Fruit fly (Drosophila melanogaster) S2 (cell line): ENCODE data around the gene Itpr.

Experiments
- CG8478 ChIP-seq: fragments of >200 bp; optimal IDR thresholded peaks from 2 replicates; lab custom pipeline; 2018
- CTCF ChIP-seq, 2 experiments: fragments of >200 bp; optimal IDR thresholded peaks; 2 replicates each; lab custom pipeline; 2018

The Itpr gene

DNA sequence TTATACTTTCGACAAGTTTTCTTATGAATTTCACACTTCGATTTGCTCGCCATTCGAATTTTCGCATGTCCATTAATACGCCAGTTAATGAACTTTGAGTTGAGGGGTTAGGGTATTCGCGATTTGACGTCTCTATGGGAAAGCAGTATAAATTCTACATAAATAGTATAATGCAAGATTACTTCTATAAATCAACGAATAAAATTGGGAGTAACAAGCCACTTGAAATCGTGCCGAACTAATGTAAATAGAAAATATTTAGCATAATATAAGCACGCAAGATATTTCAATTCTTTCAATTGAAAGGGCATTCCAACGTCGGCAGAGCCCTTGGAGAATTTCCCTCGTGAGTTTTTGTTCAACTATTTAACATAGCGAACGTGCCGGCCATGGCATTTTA is 3.6 kb downstream of the Itpr start:
- TF ChIP-seq CG8478 (lab: Kevin White, UChicago) (no peak), CTCF (optimal IDR thresholded peaks at IDR 0.05; lab: Kevin White, UChicago) (no peak)

DNA sequence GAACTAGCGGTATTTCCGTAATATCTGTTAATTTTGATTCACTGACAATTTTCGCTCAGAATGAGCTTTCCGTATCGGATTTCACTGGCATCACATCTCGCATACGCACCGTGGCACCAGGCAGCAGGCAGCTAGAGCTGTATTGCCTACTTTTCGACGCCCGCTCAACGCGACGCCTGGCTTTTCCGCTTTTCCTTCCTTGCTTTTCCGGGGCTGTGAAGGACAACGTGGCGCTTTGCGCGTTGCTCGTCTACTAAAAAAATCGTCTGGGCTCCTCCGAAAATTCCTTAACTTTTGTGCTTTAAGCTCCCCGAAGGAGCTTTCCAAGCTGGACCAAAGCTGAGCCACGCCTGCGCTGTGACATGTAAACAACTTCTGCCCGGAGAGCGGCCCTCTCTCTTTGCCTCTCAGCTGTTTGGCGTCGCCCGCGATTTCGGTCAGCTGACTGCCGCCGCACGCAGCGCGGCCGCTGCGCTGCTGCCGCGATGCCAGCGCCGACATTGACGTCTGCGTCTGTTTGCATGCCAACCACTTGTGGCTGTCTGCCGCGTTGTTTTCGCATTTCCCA is 6.2 kb downstream of the Itpr start, which contains the start of the genes CG43845 and Nmdar1:
Gene CG43845, minus strand, starts transcription at position 51 of the 568 bp plus-strand sequence.
Gene Nmdar1, minus strand, starts transcription at position 259 of the 568 bp plus-strand sequence.
- TF ChIP-seq CTCF (optimal IDR thresholded peaks at IDR 0.05; lab: Kevin White, UChicago) (no peak), CG8478 (lab: Kevin White, UChicago) (no peak)

DNA sequence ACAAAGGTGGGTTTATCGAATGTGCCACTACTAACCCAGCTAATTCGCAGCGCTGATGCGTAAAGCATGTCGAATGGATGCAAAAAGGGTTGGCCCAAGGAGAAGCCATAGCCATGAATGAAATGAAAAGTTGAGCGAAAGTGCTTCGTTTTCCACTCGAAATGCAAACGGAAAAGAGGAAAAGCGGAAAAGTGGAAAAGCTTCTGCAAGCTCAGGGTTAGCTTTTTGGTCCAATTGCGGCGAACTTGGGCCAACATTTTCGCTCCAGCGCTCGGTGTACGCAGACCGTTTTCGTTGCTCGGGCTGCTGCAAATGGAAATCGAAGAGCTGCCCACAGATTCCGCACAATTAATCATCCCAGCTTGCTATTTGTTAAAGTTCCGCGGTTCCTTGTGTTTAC is 7.9 kb downstream of the Itpr start:
- TF ChIP-seq CTCF (optimal IDR thresholded peaks at IDR 0.05; lab: Kevin White, UChicago): no peak
- TF ChIP-seq CG8478 (lab: Kevin White, UChicago): no peak

DNA sequence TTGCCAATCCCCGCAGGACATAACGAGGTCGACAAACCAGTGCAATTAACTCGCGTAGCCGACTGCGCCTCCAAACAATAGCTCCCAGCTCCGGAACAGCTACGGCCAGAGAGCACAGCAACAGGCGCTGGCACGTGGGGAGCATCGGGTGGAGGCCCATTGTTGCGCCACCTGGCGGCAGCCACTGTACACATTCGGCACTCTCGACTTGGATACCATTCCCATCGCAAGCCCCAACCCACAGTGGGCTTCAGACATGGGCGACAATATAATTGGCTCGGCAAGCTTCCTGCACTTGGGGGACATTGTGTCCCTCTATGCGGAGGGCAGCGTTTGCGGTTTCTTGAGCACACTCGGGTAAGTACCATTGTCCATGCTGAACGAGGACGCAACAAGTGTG is 10.6 kb downstream of the Itpr start:
- TF ChIP-seq CTCF (optimal IDR thresholded peaks at IDR 0.05; lab: Kevin White, UChicago) (peak; percentile 53 to 68), CG8478 (lab: Kevin White, UChicago) (no peak)

DNA sequence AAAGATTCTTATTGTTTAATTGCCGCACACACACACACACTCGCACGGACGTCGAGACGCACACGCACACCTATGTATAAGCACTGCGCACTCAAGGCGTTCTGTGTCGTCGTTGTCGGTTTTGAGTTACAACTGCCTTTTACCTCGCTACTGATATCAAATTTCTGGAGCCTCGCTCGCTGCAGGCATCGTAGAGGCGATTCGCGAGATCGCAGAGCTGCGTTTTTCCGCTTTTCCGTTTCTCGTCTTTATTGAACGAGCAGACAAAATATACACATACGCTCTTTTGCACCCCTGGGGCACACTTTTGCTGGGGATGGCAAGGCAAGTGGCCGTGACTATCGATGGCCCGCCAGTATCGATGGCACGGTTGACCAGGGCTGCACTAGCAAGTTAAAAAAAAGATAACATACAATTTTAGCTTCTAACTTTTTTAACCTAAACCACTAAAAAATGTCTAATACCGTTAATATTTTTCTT is 30.6 kb downstream of the Itpr start, which contains the start of gene CG2519:
Gene CG2519, minus strand, starts transcription at position 312 of the 480 bp plus-strand sequence.
- TF ChIP-seq CTCF (optimal IDR thresholded peaks at IDR 0.05; lab: Kevin White, UChicago) (peak; percentile 30 to 44), CG8478 (lab: Kevin White, UChicago) (no peak)

DNA sequence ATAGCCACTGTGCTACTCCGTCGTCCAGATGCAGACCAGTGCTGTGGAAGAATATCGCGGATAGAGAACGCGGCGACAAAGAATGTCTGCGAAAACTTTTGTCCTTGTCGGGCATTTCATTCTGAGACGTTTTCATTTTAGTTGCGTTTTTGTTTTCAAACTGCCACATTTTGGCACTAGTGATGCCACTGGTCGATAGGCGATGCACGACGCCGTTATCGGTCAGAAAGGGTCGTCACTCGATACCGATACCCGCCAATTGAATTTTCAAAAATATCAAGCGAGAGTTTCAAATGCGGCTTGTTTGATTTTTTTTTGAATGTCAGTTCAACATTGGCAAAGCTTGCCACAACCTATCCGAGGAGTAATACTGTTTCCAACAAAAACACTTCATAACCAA is 33.5 kb downstream of the Itpr start:
- TF ChIP-seq CTCF (optimal IDR thresholded peaks at IDR 0.05; lab: Kevin White, UChicago) (peak; percentile 2 to 4), CG8478 (lab: Kevin White, UChicago) (no peak)

DNA sequence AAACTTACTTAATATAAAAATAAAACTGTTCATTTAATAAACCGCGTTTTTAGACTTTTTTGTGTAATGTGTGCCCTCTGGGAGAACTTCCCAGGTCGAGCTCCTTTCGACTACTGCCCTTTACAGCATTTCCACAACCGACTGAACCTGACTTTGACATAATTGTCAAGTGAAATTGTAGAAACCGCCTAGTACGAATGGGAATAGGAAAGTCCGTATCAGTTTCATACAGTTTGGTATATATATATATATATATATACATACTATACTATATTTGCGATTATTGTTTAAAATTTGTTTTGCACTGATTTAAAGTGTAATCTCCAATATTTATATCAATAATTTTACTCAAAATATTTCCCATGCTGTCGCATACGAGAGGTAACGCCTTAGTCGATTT is 34.2 kb downstream of the Itpr start, which contains the start of gene mia:
Gene mia, minus strand, starts transcription at position 101 of the 400 bp plus-strand sequence.
- TF ChIP-seq CG8478 (lab: Kevin White, UChicago) (no peak), CTCF (optimal IDR thresholded peaks at IDR 0.05; lab: Kevin White, UChicago) (no peak)

DNA sequence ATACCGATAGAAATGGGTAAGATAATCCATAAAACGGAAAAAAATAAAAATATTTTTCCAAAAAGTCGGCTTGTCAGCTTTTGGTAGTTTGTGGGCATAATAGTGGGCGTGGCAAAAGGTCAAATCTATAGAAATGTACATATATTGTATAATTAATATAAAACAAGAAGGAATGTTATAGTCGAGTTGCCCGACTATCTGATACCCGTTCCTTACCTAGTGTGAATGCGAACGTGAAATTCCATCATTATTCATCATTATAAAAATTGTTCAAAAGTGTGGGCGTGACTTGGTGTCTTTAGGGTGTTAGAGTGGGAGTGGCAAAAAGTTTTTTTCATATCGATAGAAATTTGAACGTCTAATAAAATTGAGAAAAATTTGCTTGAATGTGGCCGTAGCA is 34.7 kb downstream of the Itpr start:
- TF ChIP-seq CG8478 (lab: Kevin White, UChicago) (no peak), CTCF (optimal IDR thresholded peaks at IDR 0.05; lab: Kevin White, UChicago) (no peak)

DNA sequence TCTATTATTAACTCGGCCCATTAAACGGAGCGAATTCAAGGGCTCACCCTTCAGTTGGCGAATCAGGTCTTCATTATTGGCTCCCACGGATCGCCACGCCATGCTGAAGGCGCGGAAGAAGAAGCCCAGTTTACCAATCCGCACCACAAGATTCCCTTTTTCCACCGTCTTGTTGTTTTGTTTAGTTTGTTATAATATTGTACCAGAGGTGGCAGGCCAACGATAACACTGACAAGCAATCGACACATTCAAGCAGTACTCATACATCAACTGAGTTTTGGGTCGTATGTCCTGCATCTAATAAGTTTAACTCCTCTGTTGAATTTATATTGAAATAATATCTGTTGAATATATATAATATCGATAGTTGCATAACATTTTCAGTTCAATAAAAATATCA is 37.2 kb downstream of the Itpr start, which contains the start of gene Pcmt:
Gene Pcmt, minus strand, starts transcription at position 235 of the 400 bp plus-strand sequence.
- TF ChIP-seq CTCF (optimal IDR thresholded peaks at IDR 0.05; lab: Kevin White, UChicago) (no peak), CG8478 (lab: Kevin White, UChicago) (no peak)

DNA sequence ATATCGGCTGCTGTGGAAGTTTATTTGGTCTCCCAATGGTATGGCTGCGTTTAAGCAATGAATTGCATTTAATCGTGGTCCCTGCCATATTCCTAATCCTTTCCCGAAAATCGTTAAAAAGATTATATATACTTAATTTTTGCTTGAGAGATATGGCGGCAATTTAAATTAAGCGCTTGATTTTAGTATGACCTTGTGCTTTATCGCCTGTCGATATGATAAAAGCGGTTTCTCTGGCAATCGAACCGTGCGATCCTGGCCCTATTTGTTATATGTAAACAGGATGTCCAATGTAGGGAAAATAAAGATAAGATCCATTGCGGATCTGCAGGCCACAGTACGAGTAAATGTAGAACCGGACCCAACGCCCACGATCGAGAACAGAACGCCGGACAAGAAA is 37.9 kb downstream of the Itpr start, which contains the start of gene Snm1:
Gene Snm1, plus strand, starts transcription at position 233 of the 400 bp plus-strand sequence.
- TF ChIP-seq CG8478 (lab: Kevin White, UChicago): no peak

DNA sequence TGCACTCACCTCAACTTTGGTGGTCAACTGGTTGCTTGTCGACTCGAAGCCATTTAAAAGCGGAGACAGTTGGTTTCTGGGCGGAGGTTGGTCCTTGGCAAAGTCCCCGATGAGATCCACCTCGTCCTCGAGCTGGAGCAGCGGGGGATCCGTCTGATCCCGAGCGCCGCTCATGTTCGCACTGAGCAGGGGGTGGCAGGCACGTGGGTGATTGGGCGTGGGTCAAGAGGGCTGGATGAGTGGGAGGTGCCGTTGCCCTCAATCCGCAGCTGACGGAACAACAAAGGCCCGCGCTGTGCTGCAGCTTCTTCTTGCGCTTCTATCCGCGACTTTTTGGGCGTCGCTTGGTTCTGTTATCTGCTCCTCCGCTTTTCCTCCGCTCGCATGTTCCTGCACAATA is 46.0 kb downstream of the Itpr start:
- TF ChIP-seq CG8478 (lab: Kevin White, UChicago) (no peak), CTCF (optimal IDR thresholded peaks at IDR 0.05; lab: Kevin White, UChicago) (no peak)

DNA sequence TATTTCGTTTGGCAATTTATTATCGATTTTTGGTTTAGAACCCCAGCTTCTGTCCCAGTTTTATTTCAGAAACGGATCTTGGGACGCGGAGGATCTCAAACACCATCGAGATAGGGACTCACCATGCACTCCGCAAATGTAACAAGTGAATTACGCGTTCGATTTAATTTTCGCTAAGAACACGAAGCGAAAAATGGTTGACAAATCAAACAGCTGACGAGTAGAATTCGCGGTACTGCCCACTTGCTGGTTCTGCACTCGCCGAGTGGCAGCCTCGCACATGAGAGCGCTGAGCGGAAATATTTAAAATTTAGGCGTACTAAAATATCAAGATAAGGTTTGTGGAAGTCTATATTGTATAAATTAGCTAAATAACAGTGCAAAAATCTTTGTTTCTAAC is 46.5 kb downstream of the Itpr start, which contains the start of gene Pi4KIIalpha:
Gene Pi4KIIalpha, minus strand, starts transcription at position 233 of the 400 bp plus-strand sequence.
- TF ChIP-seq CTCF (optimal IDR thresholded peaks at IDR 0.05; lab: Kevin White, UChicago) (peak in 1 of 2 experiments; percentile 9), CG8478 (lab: Kevin White, UChicago) (no peak)

DNA sequence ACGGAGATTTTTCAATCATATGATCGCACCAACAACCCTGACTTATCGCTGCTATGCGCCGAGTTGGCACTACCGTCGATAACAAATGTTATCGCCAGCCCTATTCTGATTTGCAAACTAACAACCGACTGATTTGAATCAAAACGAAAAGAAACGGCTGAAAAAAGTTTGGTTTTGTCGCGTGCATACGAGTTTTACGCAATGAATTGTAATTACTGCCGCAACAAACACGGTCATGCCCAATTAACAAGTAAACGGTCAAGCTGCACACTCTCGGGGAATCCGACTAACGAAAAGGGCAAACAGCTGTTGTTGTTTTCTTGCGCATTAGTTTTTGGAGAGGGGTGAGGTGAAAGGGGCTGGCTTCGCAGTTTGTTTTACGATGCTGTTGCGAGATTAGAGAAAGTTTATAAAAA is 47.9 kb downstream of the Itpr start, which contains the start of the genes CG14671 and CG12746:
Gene CG14671, minus strand, starts transcription at position 41 of the 416 bp plus-strand sequence.
Gene CG12746, plus strand, starts transcription at position 91 of the 416 bp plus-strand sequence.
- peak in 1 of 2 experiments; percentile 9 for TF ChIP-seq CTCF (optimal IDR thresholded peaks at IDR 0.05; lab: Kevin White, UChicago)
- no peak for TF ChIP-seq CG8478 (lab: Kevin White, UChicago)

DNA sequence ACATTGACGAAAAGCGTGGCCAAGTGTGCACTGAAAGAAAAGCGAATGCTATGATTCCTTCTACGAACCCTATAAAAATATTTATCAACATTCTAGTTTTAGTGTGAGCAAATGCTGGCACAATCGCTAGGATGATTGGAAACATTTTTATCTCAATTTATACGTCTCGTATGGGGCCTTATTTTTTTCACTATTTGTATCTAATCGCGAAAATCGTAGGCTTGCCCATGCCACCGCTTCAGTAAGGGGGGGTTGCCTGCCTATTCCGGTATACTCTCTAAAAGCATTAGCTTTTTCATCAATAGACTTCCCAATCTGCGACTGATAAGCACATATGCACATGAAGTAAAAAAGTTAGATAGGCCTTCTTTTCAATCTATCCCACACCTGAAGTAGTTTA is 48.7 kb downstream of the Itpr start:
- TF ChIP-seq CG8478 (lab: Kevin White, UChicago) (no peak), CTCF (optimal IDR thresholded peaks at IDR 0.05; lab: Kevin White, UChicago) (no peak)

DNA sequence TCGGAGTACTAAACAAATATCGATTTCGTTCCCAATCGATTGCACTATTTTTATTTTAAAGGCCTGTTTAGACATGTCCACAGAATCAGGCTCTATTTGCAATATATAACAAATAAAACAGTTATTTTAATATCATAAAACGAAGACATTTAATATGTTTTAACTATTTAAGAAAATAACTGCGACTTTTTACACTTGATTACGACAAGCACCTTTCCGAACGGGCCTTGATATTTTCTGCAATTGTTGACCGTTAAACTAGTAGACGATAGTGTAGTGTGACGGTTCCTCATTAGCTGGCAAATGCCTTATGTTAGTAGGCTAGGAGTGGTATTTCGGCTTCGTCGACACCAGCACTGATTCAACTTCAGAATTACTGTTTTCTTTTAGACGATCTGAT is 51.7 kb downstream of the Itpr start, which contains the start of the genes CG2931 and Rheb:
Gene CG2931, minus strand, starts transcription at position 26 of the 400 bp plus-strand sequence.
Gene Rheb, plus strand, starts transcription at position 332 of the 400 bp plus-strand sequence.
- TF ChIP-seq CG8478 (lab: Kevin White, UChicago) (no peak), CTCF (optimal IDR thresholded peaks at IDR 0.05; lab: Kevin White, UChicago) (no peak)
